Fruit fly (Drosophila melanogaster) whole organism, wandering third instar larva: ENCODE results near the gene CG32487.

Experiments used
- Abd-B ChIP-seq: fragments of >200 bp; optimal IDR thresholded peaks from 2 replicates; lab custom pipeline; 2017; ENCODE audit warnings: missing biosample characterization, missing genetic modification characterization
- CG32264 ChIP-seq: fragments of 200-800 bp; sonication (Bioruptor generic); optimal IDR thresholded peaks from 2 replicates; lab custom pipeline; 2016; ENCODE audit warnings: missing biosample characterization, missing genetic modification characterization
- CG9705 ChIP-seq: fragments of 200-800 bp; sonication (Bioruptor generic); optimal IDR thresholded peaks from 2 replicates; lab custom pipeline; 2018; ENCODE audit warnings: missing biosample characterization, mild to moderate bottlenecking, missing genetic modification characterization
- CrebA ChIP-seq: fragments of 200-800 bp; sonication (Bioruptor generic); optimal IDR thresholded peaks from 2 replicates; lab custom pipeline; 2016; ENCODE audit warnings: missing biosample characterization, mild to moderate bottlenecking, missing genetic modification characterization, borderline replicate concordance
- Dfd ChIP-seq: fragments of >200 bp; optimal IDR thresholded peaks from 2 replicates; lab custom pipeline; 2017; ENCODE audit warnings: missing biosample characterization, missing genetic modification characterization
- Dif ChIP-seq: fragments of 200-275, 200-300 bp; sonication (Bioruptor generic); optimal IDR thresholded peaks from 2 replicates; lab custom pipeline; 2018; ENCODE audit warnings: missing biosample characterization, missing genetic modification characterization; ENCODE audit not compliant: partially characterized antibody
- GATAd ChIP-seq: sonication (Bioruptor generic); optimal IDR thresholded peaks from 2 replicates; lab custom pipeline; 2016; ENCODE audit warnings: missing biosample characterization, missing genetic modification characterization
- HLH106 ChIP-seq: fragments of 200-800 bp; optimal IDR thresholded peaks from 3 replicates; lab custom pipeline; 2019; ENCODE audit warnings: missing biosample characterization, mild to moderate bottlenecking, missing genetic modification characterization, moderate library complexity
- Hnf4 ChIP-seq: fragments of 200-800 bp; sonication (Bioruptor generic); optimal IDR thresholded peaks from 2 replicates; lab custom pipeline; 2016; ENCODE audit warnings: missing biosample characterization, mild to moderate bottlenecking, missing genetic modification characterization
- Hr78 ChIP-seq: fragments of >200 bp; optimal IDR thresholded peaks from 2 replicates; lab custom pipeline; 2017; ENCODE audit warnings: missing biosample characterization, missing genetic modification characterization
- Hr83 ChIP-seq: fragments of 200-300 bp; sonication (Bioruptor generic); optimal IDR thresholded peaks from 2 replicates; lab custom pipeline; 2016; ENCODE audit warnings: missing biosample characterization, mild to moderate bottlenecking, missing genetic modification characterization, moderate library complexity; ENCODE audit not compliant: poor library complexity, severe bottlenecking
- Jra ChIP-seq: sonication (Bioruptor generic); optimal IDR thresholded peaks from 2 replicates; lab custom pipeline; 2016; ENCODE audit warnings: missing biosample characterization, missing genetic modification characterization
- Mio ChIP-seq: sonication (Bioruptor generic); optimal IDR thresholded peaks from 2 replicates; lab custom pipeline; 2016; ENCODE audit warnings: missing biosample characterization, missing genetic modification characterization
- Myc ChIP-seq: fragments of >200 bp; optimal IDR thresholded peaks from 2 replicates; lab custom pipeline; 2017
- N ChIP-seq: fragments of >200 bp; optimal IDR thresholded peaks from 2 replicates; lab custom pipeline; 2018; ENCODE audit warnings: missing biosample characterization, missing external identifiers, missing genetic modification characterization
- OdsH ChIP-seq: fragments of 200-800 bp; sonication (Bioruptor generic); optimal IDR thresholded peaks from 2 replicates; lab custom pipeline; 2016; ENCODE audit warnings: missing biosample characterization, mild to moderate bottlenecking, missing genetic modification characterization
- Rel ChIP-seq, 2 experiments: fragments of 200-800 bp; sonication (Bioruptor generic) in 1 of 2; optimal IDR thresholded peaks; 2 replicates in 1 of 2; 3 replicates in 1 of 2; lab custom pipeline; 2016 to 2019; ENCODE audit warnings: mild to moderate bottlenecking in 2 of 2, missing biosample characterization in 2 of 2, missing genetic modification characterization in 2 of 2, moderate library complexity in 1 of 2
- Sp1 ChIP-seq: fragments of 200-800 bp; sonication (Bioruptor generic); optimal IDR thresholded peaks from 3 replicates; lab custom pipeline; 2019; ENCODE audit warnings: missing biosample characterization, mild to moderate bottlenecking, missing genetic modification characterization, moderate library complexity
- Vsx2 ChIP-seq: fragments of 200-300, 225-300 bp; sonication (Bioruptor generic); optimal IDR thresholded peaks from 2 replicates; lab custom pipeline; 2018; ENCODE audit warnings: missing biosample characterization, missing genetic modification characterization; ENCODE audit not compliant: partially characterized antibody
- br ChIP-seq: fragments of 200-800 bp; sonication (Bioruptor generic); optimal IDR thresholded peaks from 2 replicates; lab custom pipeline; 2016; ENCODE audit warnings: missing biosample characterization, missing genetic modification characterization
- brk ChIP-seq: fragments of 200-800 bp; sonication (Bioruptor generic); optimal IDR thresholded peaks from 2 replicates; lab custom pipeline; 2016; ENCODE audit warnings: missing biosample characterization, mild to moderate bottlenecking, missing genetic modification characterization
- dl ChIP-seq, 2 experiments: fragments of 175-275, 200-275 bp in 1 of 2; fragments of 200-275 bp in 1 of 2; sonication (Bioruptor generic); optimal IDR thresholded peaks; lab custom pipeline; 2018; ENCODE audit warnings: mild to moderate bottlenecking in 2 of 2, missing biosample characterization in 2 of 2, missing genetic modification characterization in 2 of 2, moderate library complexity in 2 of 2; ENCODE audit not compliant: partially characterized antibody in 2 of 2, insufficient read depth in 1 of 2
- dmrt93B ChIP-seq: fragments of 200-800 bp; sonication (Bioruptor generic); optimal IDR thresholded peaks from 2 replicates; lab custom pipeline; 2018; ENCODE audit warnings: missing biosample characterization, mild to moderate bottlenecking, missing genetic modification characterization
- dsf ChIP-seq: sonication (Bioruptor generic); optimal IDR thresholded peaks from 2 replicates; lab custom pipeline; 2016; ENCODE audit warnings: missing biosample characterization, missing genetic modification characterization, borderline replicate concordance
- ey ChIP-seq: fragments of 200-800 bp; sonication (Bioruptor generic); optimal IDR thresholded peaks from 2 replicates; lab custom pipeline; 2016; ENCODE audit warnings: missing biosample characterization, missing genetic modification characterization
- foxo ChIP-seq, 2 experiments: fragments of 200-800 bp; sonication (Bioruptor generic); optimal IDR thresholded peaks; 2 replicates in 1 of 2; 3 replicates in 1 of 2; lab custom pipeline; 2016 to 2017; ENCODE audit warnings: missing biosample characterization in 2 of 2, missing genetic modification characterization in 2 of 2
- fru ChIP-seq: fragments of 200-800 bp; sonication (Bioruptor generic); optimal IDR thresholded peaks from 3 replicates; lab custom pipeline; 2016; ENCODE audit warnings: missing biosample characterization, mild to moderate bottlenecking, missing genetic modification characterization
- h ChIP-seq: fragments of 200-800 bp; sonication (Bioruptor generic); optimal IDR thresholded peaks from 3 replicates; lab custom pipeline; 2016; ENCODE audit warnings: missing biosample characterization, mild to moderate bottlenecking, missing genetic modification characterization
- jim ChIP-seq: fragments of 175-275, 200-325 bp; sonication (Bioruptor generic); optimal IDR thresholded peaks from 2 replicates; lab custom pipeline; 2016; ENCODE audit warnings: missing biosample characterization, mild to moderate bottlenecking, missing genetic modification characterization
- lola ChIP-seq: fragments of >200 bp; optimal IDR thresholded peaks from 2 replicates; lab custom pipeline; 2017; ENCODE audit warnings: missing biosample characterization, missing genetic modification characterization
- pan ChIP-seq: fragments of >200 bp; optimal IDR thresholded peaks from 2 replicates; lab custom pipeline; 2017
- psq ChIP-seq: fragments of 200-800 bp; sonication (Bioruptor generic); optimal IDR thresholded peaks from 3 replicates; lab custom pipeline; 2017; ENCODE audit warnings: missing biosample characterization, mild to moderate bottlenecking, missing genetic modification characterization, moderate library complexity
- rgr ChIP-seq: fragments of 200-800 bp; sonication (Bioruptor generic); optimal IDR thresholded peaks from 3 replicates; lab custom pipeline; 2016; ENCODE audit warnings: missing biosample characterization, mild to moderate bottlenecking, missing genetic modification characterization
- sage ChIP-seq: fragments of 200-800 bp; sonication (Bioruptor generic); optimal IDR thresholded peaks from 2 replicates; lab custom pipeline; 2016; ENCODE audit warnings: missing biosample characterization, mild to moderate bottlenecking, missing genetic modification characterization
- sv ChIP-seq: fragments of 200-800 bp; sonication (Bioruptor generic); optimal IDR thresholded peaks from 3 replicates; lab custom pipeline; 2016; ENCODE audit warnings: missing biosample characterization, missing genetic modification characterization
- tai ChIP-seq: sonication (Bioruptor generic); optimal IDR thresholded peaks from 2 replicates; lab custom pipeline; 2016; ENCODE audit warnings: missing biosample characterization, missing genetic modification characterization
- usp ChIP-seq: fragments of >200 bp; optimal IDR thresholded peaks from 2 replicates; lab custom pipeline; 2017; ENCODE audit warnings: missing biosample characterization, missing genetic modification characterization
- woc ChIP-seq: sonication (Bioruptor generic); optimal IDR thresholded peaks from 2 replicates; lab custom pipeline; 2016; ENCODE audit warnings: missing biosample characterization, mild to moderate bottlenecking, missing genetic modification characterization

The CG32487 gene

dm6 chr3L:3045256-3045743, 28.2 kb upstream of the CG32487 start:
- TF ChIP-seq Dfd (GFP tag; lab: Kevin White, UChicago) (no peak), tai (no peak), brk (peak; percentile 66), GATAd (GFP tag; lab: Kevin White, UChicago) (no peak), Jra (GFP tag; lab: Kevin White, UChicago) (peak; percentile 1), Hr78 (GFP tag; lab: Kevin White, UChicago) (no peak), foxo (GFP tag; optimal IDR thresholded peaks at IDR 0.05; lab: Kevin White, UChicago) (peak; percentile 74 to 86), br (peak; percentile 84), ey (GFP tag; lab: Kevin White, UChicago) (peak; percentile 86), Myc (lab: Kevin White, UChicago) (no peak), psq (GFP tag; lab: Kevin White, UChicago) (peak; percentile 81), lola (GFP tag; lab: Kevin White, UChicago) (no peak), woc (GFP tag; lab: Kevin White, UChicago) (peak; percentile 76), OdsH (GFP tag; lab: Kevin White, UChicago) (peak; percentile 87), Sp1 (GFP tag; lab: Kevin White, UChicago) (peak; percentile 84), dsf (peak; percentile 34), sv (GFP tag; lab: Kevin White, UChicago) (no peak), N (no peak), pan (lab: Kevin White, UChicago) (no peak), Rel (GFP tag; optimal IDR thresholded peaks at IDR 0.05; lab: Kevin White, UChicago) (peak; percentile 76), Rel (tag; optimal IDR thresholded peaks at IDR 0.05; lab: Kevin White, UChicago) (no peak), Mio (peak; percentile 5), Hr83 (GFP tag; lab: Kevin White, UChicago) (peak; percentile 5), dmrt93B (GFP tag; lab: Kevin White, UChicago) (peak; percentile 67), CG32264 (GFP tag; lab: Kevin White, UChicago) (peak; percentile 80), rgr (GFP tag; lab: Kevin White, UChicago) (peak; percentile 90), CG9705 (no peak), usp (GFP tag; lab: Kevin White, UChicago) (no peak), Abd-B (GFP tag; lab: Kevin White, UChicago) (no peak), CrebA (GFP tag; lab: Kevin White, UChicago) (no peak), Dif (no peak), Hnf4 (GFP tag; lab: Kevin White, UChicago) (peak; percentile 70), jim (GFP tag; lab: Kevin White, UChicago) (no peak), Vsx2 (GFP tag; lab: Kevin White, UChicago) (no peak), dl (GFP tag; optimal IDR thresholded peaks at IDR 0.05; lab: Kevin White, UChicago; ENCODE audit: insufficient read depth in 1 of 2, partially characterized antibody in 2 of 2) (no peak), sage (GFP tag; lab: Kevin White, UChicago) (peak; percentile 62), HLH106 (tag; lab: Kevin White, UChicago) (peak; percentile 77), fru (GFP tag; lab: Kevin White, UChicago) (peak; percentile 89), h (GFP tag; lab: Kevin White, UChicago) (peak; percentile 82)

- TF ChIP-seq Hnf4 (GFP tag; lab: Kevin White, UChicago) (peak; percentile 64), Myc (lab: Kevin White, UChicago) (no peak), GATAd (GFP tag; lab: Kevin White, UChicago) (no peak), CG32264 (GFP tag; lab: Kevin White, UChicago) (peak; percentile 18), Sp1 (GFP tag; lab: Kevin White, UChicago) (peak; percentile 51), OdsH (GFP tag; lab: Kevin White, UChicago) (peak; percentile 42), dl (GFP tag; optimal IDR thresholded peaks at IDR 0.05; lab: Kevin White, UChicago; ENCODE audit: insufficient read depth in 1 of 2, partially characterized antibody in 2 of 2) (no peak), dsf (no peak), Hr78 (GFP tag; lab: Kevin White, UChicago) (no peak), N (no peak), brk (no peak), woc (GFP tag; lab: Kevin White, UChicago) (peak; percentile 31), Abd-B (GFP tag; lab: Kevin White, UChicago) (no peak), Dif (no peak), jim (GFP tag; lab: Kevin White, UChicago) (no peak), tai (no peak), Mio (no peak), sv (GFP tag; lab: Kevin White, UChicago) (peak; percentile 25), br (peak; percentile 70), psq (GFP tag; lab: Kevin White, UChicago) (peak; percentile 49), sage (GFP tag; lab: Kevin White, UChicago) (no peak), Hr83 (GFP tag; lab: Kevin White, UChicago) (no peak), dmrt93B (GFP tag; lab: Kevin White, UChicago) (peak; percentile 29), CrebA (GFP tag; lab: Kevin White, UChicago) (no peak), CG9705 (no peak), Rel (GFP tag; optimal IDR thresholded peaks at IDR 0.05; lab: Kevin White, UChicago) (no peak), Rel (tag; optimal IDR thresholded peaks at IDR 0.05; lab: Kevin White, UChicago) (no peak), Dfd (GFP tag; lab: Kevin White, UChicago) (no peak), Vsx2 (GFP tag; lab: Kevin White, UChicago) (no peak), fru (GFP tag; lab: Kevin White, UChicago) (peak; percentile 78), Jra (GFP tag; lab: Kevin White, UChicago) (peak; percentile 13), pan (lab: Kevin White, UChicago) (no peak), lola (GFP tag; lab: Kevin White, UChicago) (no peak), foxo (GFP tag; optimal IDR thresholded peaks at IDR 0.05; lab: Kevin White, UChicago) (peak in 1 of 2 experiments; percentile 85), HLH106 (tag; lab: Kevin White, UChicago) (peak; percentile 57), h (GFP tag; lab: Kevin White, UChicago) (peak; percentile 48), rgr (GFP tag; lab: Kevin White, UChicago) (peak; percentile 64), ey (GFP tag; lab: Kevin White, UChicago) (peak; percentile 49)
Observed at dm6 chr3L:3042150-3043049, 25.3 kb upstream of the CG32487 start, which contains the start of gene Prx4. Prx4 (plus strand) TSS chr3L:3042359.
